Fruit fly (Drosophila melanogaster) whole organism, pupa: ENCODE data around the gene Rad23.
A peak's percentile ranks its signal among the peaks of the same experiment; 100 is the strongest.
"Not testable (repeated sequence)": the region's sequence is repeated elsewhere in the genome, so short reads cannot be mapped to it uniquely, and the experiment has no call there.

Source experiments
- CG10348 ChIP-seq: fragments of 200-800 bp; sonication (Bioruptor generic); IDR thresholded peaks from 2 replicates; pipeline ENCODE4 v1.3.6; 2022; ENCODE audit warnings: missing biosample characterization, missing genetic modification characterization
- CG12605 ChIP-seq: fragments of 200-800 bp; sonication (Bioruptor generic); IDR thresholded peaks from 2 replicates; pipeline ENCODE4 v1.3.6; 2022; ENCODE audit warnings: missing biosample characterization, missing genetic modification characterization
- CG13204 ChIP-seq: fragments of 200-800 bp; sonication (Bioruptor generic); optimal IDR thresholded peaks from 2 replicates; lab custom pipeline; 2018; ENCODE audit warnings: missing biosample characterization, mild to moderate bottlenecking, missing genetic modification characterization, moderate library complexity
- CG14655 ChIP-seq: fragments of 200-800 bp; sonication (Bioruptor generic); optimal IDR thresholded peaks from 3 replicates; lab custom pipeline; 2017; ENCODE audit warnings: mild to moderate bottlenecking, missing biosample characterization, missing genetic modification reagents, missing genetic modification characterization
- CG15710 ChIP-seq: fragments of 200-800 bp; sonication (Bioruptor generic); optimal IDR thresholded peaks from 2 replicates; lab custom pipeline; 2018; ENCODE audit warnings: missing biosample characterization, mild to moderate bottlenecking, missing genetic modification characterization, moderate library complexity
- CG17806 ChIP-seq: fragments of 200-800 bp; sonication (Bioruptor generic); optimal IDR thresholded peaks from 2 replicates; lab custom pipeline; 2018; ENCODE audit warnings: missing biosample characterization, mild to moderate bottlenecking, missing genetic modification characterization, moderate library complexity
- CG32121 ChIP-seq: fragments of 200-800 bp; sonication (Bioruptor generic); IDR thresholded peaks from 2 replicates; pipeline ENCODE4 v1.3.6; 2022; ENCODE audit warnings: missing biosample characterization, missing genetic modification characterization
- CG34367 ChIP-seq: fragments of 200-800 bp; sonication (Bioruptor generic); optimal IDR thresholded peaks from 2 replicates; lab custom pipeline; 2018; ENCODE audit warnings: missing biosample characterization, mild to moderate bottlenecking, missing genetic modification characterization
- CG4496 ChIP-seq: fragments of 200-800 bp; sonication (Bioruptor generic); IDR thresholded peaks from 3 replicates; pipeline ENCODE4 v1.3.6; 2022; ENCODE audit warnings: missing biosample characterization, missing genetic modification characterization
- CG8159 ChIP-seq: fragments of 200-800 bp; sonication (Bioruptor generic); optimal IDR thresholded peaks from 3 replicates; lab custom pipeline; 2018; ENCODE audit warnings: missing biosample characterization, mild to moderate bottlenecking, missing genetic modification characterization, moderate library complexity
- CG8301 ChIP-seq: fragments of 200-800 bp; sonication (Bioruptor generic); optimal IDR thresholded peaks from 2 replicates; lab custom pipeline; 2018; ENCODE audit warnings: missing biosample characterization, mild to moderate bottlenecking, missing genetic modification characterization
- CG9948 ChIP-seq: fragments of 200-800 bp; sonication (Bioruptor generic); optimal IDR thresholded peaks from 2 replicates; lab custom pipeline; 2018; ENCODE audit warnings: missing biosample characterization, mild to moderate bottlenecking, missing genetic modification characterization, moderate library complexity
- D1 ChIP-seq: fragments of 200-800 bp; sonication (Bioruptor generic); optimal IDR thresholded peaks from 2 replicates; lab custom pipeline; 2018; ENCODE audit warnings: missing biosample characterization, mild to moderate bottlenecking, missing genetic modification characterization, moderate library complexity
- EcR ChIP-seq: fragments of 200-800 bp; sonication (Bioruptor generic); optimal IDR thresholded peaks from 3 replicates; lab custom pipeline; 2019; ENCODE audit warnings: missing biosample characterization, missing genetic modification characterization, mild to moderate bottlenecking, moderate library complexity, missing genetic modification reagents
- Ets98B ChIP-seq: fragments of 200-800 bp; sonication (Bioruptor generic); IDR thresholded peaks from 2 replicates; pipeline ENCODE4 v1.3.6; 2022; ENCODE audit warnings: missing biosample characterization, missing genetic modification characterization
- Pif1A ChIP-seq: fragments of 200-800 bp; sonication (Bioruptor generic); optimal IDR thresholded peaks from 3 replicates; lab custom pipeline; 2016; ENCODE audit warnings: missing biosample characterization, missing genetic modification characterization
- Pif1B ChIP-seq: fragments of 200-800 bp; sonication (Bioruptor generic); optimal IDR thresholded peaks from 3 replicates; lab custom pipeline; 2016; ENCODE audit warnings: missing biosample characterization, missing genetic modification characterization
- Snoo ChIP-seq: fragments of 200-800 bp; sonication (Bioruptor generic); optimal IDR thresholded peaks from 3 replicates; lab custom pipeline; 2017; ENCODE audit warnings: missing biosample characterization, mild to moderate bottlenecking, missing genetic modification characterization, inconsistent platforms
- fd96Ca ChIP-seq: fragments of 200-800 bp; sonication (Bioruptor generic); IDR thresholded peaks from 3 replicates; pipeline ENCODE4 v1.3.6; 2022; ENCODE audit warnings: missing biosample characterization, missing genetic modification characterization
- gl ChIP-seq: fragments of 200-800 bp; sonication (Bioruptor generic); optimal IDR thresholded peaks from 2 replicates; lab custom pipeline; 2018; ENCODE audit warnings: missing biosample characterization, mild to moderate bottlenecking, missing genetic modification characterization
- rn ChIP-seq: fragments of 200-800 bp; sonication (Bioruptor generic); IDR thresholded peaks from 2 replicates; pipeline ENCODE4 v1.3.6; 2022; ENCODE audit warnings: missing biosample characterization, missing genetic modification characterization

Gene Rad23

DNA sequence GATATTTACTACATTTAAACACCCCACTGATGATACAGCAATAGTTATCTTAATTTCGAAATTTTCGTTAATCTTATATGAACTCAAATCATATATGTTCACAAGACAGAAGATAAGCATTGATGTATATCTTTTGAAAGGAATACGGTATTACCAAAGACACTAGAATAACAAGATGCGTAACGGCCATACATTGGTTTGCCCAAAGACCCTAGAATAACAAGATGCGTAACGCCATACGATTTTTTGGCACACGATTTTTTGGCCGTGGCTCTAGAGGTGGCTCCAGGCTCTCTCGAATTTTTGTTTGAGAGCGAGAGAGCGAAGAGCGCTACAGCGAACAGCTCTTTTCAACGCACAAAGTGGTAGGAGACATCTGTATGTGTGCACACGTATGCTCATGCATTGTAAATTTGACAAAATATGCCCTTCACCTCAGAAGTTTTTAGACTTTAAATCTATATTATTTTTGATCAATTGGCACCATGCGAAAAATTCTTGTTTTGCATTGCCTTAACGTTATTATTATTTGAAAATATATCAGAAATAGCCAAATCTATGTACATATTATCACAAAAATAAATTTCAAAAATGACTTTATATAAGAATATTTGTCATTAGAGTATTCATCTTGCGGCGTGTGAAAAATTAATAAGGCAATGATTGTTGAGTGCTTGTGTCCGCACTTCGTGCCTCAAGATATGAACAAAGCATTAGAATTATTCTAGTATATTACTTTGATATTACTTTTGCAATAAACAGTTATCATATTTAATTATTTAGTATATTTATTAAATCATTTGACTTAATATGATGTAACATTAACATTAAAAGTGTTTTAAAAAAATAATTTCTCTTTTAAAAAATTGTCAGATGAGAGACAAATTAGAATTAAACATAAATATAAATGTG, 1.2 kb upstream of the Rad23 start, which contains the start of gene Syt7:
TSS of gene Syt7 (minus strand) at position 51 of the 912 bp plus-strand sequence.
- not testable (repeated sequence) for TF ChIP-seq Ets98B (GFP tag; lab: Robert Waterston, UW); Snoo (tag; lab: Kevin White, UChicago); CG34367 (tag; lab: Kevin White, UChicago)

- TF ChIP-seq CG8159 (no peak), EcR (GFP tag; lab: Kevin White, UChicago) (no peak), Ets98B (GFP tag; lab: Robert Waterston, UW) (no peak), fd96Ca (GFP tag; lab: Robert Waterston, UW) (no peak), rn (no peak), CG32121 (GFP tag; lab: Robert Waterston, UW) (no peak), CG14655 (GFP tag; lab: Kevin White, UChicago) (no peak), CG10348 (GFP tag; lab: Robert Waterston, UW) (no peak), CG17806 (tag; lab: Kevin White, UChicago) (no peak), Pif1B (no peak)
Observed at dm6 chr4:310670-311069, 2.8 kb downstream of the Rad23 start.

DNA sequence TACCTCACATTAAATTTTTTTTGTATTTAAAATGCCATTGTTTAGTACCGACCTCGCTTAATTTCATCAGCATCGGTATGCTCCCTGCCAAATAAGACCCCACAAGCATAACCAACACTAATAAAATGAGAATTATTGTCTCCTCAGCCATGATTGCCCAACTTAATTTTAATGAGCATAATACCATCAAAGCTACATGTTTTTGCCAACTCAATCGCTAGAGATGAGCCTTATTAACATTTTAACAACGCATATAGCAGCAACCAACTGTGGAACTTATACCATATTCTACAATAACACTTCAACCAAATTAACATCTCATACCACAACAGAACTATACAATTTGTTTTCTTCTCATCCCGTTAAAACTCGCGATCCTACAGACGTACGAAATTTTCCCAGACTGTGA, 5.8 kb downstream of the Rad23 start, which contains the start of gene Zip102B:
TSS of gene Zip102B (minus strand) at position 392 of the 409 bp plus-strand sequence.
- TF ChIP-seq rn, result no peak
- TF ChIP-seq CG9948, result no peak
- TF ChIP-seq CG12605 (GFP tag; lab: Robert Waterston, UW), result no peak
- no peak for TF ChIP-seq D1
- no peak for TF ChIP-seq CG10348 (GFP tag; lab: Robert Waterston, UW)
- TF ChIP-seq CG8301 (tag; lab: Kevin White, UChicago), result no peak
- TF ChIP-seq CG32121 (GFP tag; lab: Robert Waterston, UW), result no peak
- TF ChIP-seq CG14655 (GFP tag; lab: Kevin White, UChicago), result no peak
- TF ChIP-seq CG17806 (tag; lab: Kevin White, UChicago), result no peak
- TF ChIP-seq Ets98B (GFP tag; lab: Robert Waterston, UW), result no peak

DNA sequence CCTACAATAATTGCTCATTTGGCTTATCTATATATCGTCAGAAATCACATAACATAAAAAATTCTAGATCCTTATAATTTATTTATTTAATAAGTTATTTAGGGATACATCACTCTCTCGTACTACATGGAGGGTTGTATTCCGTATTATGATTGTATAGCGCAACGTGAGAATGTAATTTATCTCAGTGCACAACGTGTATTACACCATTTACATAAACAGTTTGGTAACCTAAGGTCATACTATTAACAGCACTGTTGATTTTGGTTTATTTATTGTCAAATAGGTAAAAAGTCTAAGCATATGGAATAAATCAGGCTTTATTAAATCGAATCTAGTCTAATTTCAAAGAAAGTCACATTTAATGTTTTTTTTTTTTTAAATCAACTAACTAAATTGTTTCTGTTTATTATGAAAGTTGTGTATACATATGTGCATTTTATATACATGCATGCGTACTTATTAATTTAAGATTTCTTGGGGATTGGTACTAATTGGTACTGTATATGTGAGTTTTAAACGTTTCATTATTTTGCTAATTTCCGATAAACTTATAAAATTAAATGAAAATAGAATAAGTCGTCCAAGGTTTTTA, 6.9 kb downstream of the Rad23 start, which contains the start of gene Rnf11:
TSS of gene Rnf11 (plus strand) at position 252 of the 595 bp plus-strand sequence.
- TF ChIP-seq Ets98B (GFP tag; lab: Robert Waterston, UW) (no peak), CG15710 (tag; lab: Kevin White, UChicago) (peak; percentile 27), CG9948 (peak; percentile 20), CG12605 (GFP tag; lab: Robert Waterston, UW) (no peak)

- no peak for TF ChIP-seq CG15710 (tag; lab: Kevin White, UChicago)
- TF ChIP-seq Pif1A (GFP tag; lab: Kevin White, UChicago), result no peak
- TF ChIP-seq EcR (GFP tag; lab: Kevin White, UChicago), result no peak
- no peak for TF ChIP-seq fd96Ca (GFP tag; lab: Robert Waterston, UW)
- no peak for TF ChIP-seq rn
- TF ChIP-seq D1, result no peak
- TF ChIP-seq CG9948, result no peak
- TF ChIP-seq gl (tag; lab: Kevin White, UChicago), result no peak
- no peak for TF ChIP-seq Snoo (tag; lab: Kevin White, UChicago)
- no peak for TF ChIP-seq CG8159
- no peak for TF ChIP-seq Pif1B
- TF ChIP-seq CG12605 (GFP tag; lab: Robert Waterston, UW), result no peak
- TF ChIP-seq CG14655 (GFP tag; lab: Kevin White, UChicago), result no peak
- TF ChIP-seq CG32121 (GFP tag; lab: Robert Waterston, UW), result no peak
- TF ChIP-seq CG13204 (GFP tag; lab: Kevin White, UChicago), result no peak
- no peak for TF ChIP-seq CG8301 (tag; lab: Kevin White, UChicago)
- TF ChIP-seq, all 21 proteins: peak for 0
Observed at dm6 chr4:315322-315721, 7.4 kb downstream of the Rad23 start.

- no peak for TF ChIP-seq CG8159
- TF ChIP-seq EcR (GFP tag; lab: Kevin White, UChicago), result no peak
- no peak for TF ChIP-seq CG10348 (GFP tag; lab: Robert Waterston, UW)
Observed at dm6 chr4:318795-319194, 10.9 kb downstream of the Rad23 start.

- TF ChIP-seq Pif1A (GFP tag; lab: Kevin White, UChicago) (no peak), CG4496 (GFP tag; lab: Robert Waterston, UW) (no peak), Snoo (tag; lab: Kevin White, UChicago) (no peak), Pif1B (no peak), CG8301 (tag; lab: Kevin White, UChicago) (no peak), CG8159 (no peak), D1 (no peak), CG10348 (GFP tag; lab: Robert Waterston, UW) (no peak), CG34367 (tag; lab: Kevin White, UChicago) (no peak), CG17806 (tag; lab: Kevin White, UChicago) (no peak)
Observed at dm6 chr4:329119-329518, 21.2 kb downstream of the Rad23 start.
